Worm (Caenorhabditis elegans): ENCODE measurements around the gene tomm-20.

DNA sequence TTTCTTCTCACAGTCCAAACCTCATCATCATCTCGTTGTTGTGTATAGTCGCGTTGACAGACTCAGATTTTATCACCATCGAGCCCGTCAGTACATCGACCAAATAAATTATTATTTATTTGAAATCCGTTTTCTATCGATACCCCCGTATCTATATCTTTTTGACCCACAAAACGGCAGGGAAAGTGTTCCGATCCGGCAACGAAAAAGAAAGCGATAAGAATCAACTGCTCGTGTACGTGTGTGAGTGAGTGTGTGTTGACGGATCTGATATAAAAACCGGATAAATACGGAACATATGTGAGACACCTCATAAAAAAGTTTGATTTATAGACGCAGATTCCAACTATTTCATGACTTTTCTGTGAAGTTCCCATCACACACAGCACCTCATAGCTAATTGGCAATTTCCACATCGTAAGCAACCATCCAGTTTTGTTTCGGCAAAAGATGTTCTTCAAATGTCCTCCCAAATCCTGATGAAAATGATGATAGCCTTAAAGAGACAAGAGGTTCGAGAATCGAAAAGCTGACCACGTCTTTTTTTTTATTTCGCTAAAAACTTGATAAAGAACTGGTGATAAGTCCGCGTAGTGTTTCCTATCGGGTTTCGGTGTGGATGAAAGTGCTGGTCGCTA is 11.0 kb upstream of the tomm-20 start:
- TF ChIP-seq nhr-237 (tag; optimal IDR thresholded peaks at IDR 0.05): no peak
- TF ChIP-seq nhr-77 (tag; optimal IDR thresholded peaks at IDR 0.05): no peak
- no peak for TF ChIP-seq sptf-1 (tag; optimal IDR thresholded peaks at IDR 0.05)
- no peak for TF ChIP-seq elt-3 (tag; optimal IDR thresholded peaks at IDR 0.05)
- no peak for TF ChIP-seq fos-1 (tag; optimal IDR thresholded peaks at IDR 0.05)
- no peak for TF ChIP-seq aha-1 (tag; optimal IDR thresholded peaks at IDR 0.05)
- no peak for TF ChIP-seq isw-1 (GFP tag; IDR thresholded peaks at IDR 0.05)
- TF ChIP-seq ces-1 (GFP tag; optimal IDR thresholded peaks at IDR 0.05): no peak
- no peak for TF ChIP-seq ztf-11 (tag; optimal IDR thresholded peaks at IDR 0.05)

Measured in whole organism, L1 larva.